Worm (Caenorhabditis elegans): ENCODE results near the gene nhr-212.

ce11 chrV:450757-451501 lies 33.7 kb upstream of the nhr-212 start, which contains the start of gene nhr-123:
- TF ChIP-seq ztf-26 (tag; optimal IDR thresholded peaks at IDR 0.05) (no peak), Y95B8A.8 (GFP tag; IDR thresholded peaks at IDR 0.05) (no peak), F57C9.4 (tag; optimal IDR thresholded peaks at IDR 0.05) (no peak), sptf-2 (GFP tag; optimal IDR thresholded peaks at IDR 0.05) (no peak), mxl-1 (tag; optimal IDR thresholded peaks at IDR 0.05) (no peak), cebp-2 (GFP tag; IDR thresholded peaks at IDR 0.05) (no peak), ceh-79 (tag; optimal IDR thresholded peaks at IDR 0.05) (no peak)

All from whole organism, young adult.